Fruit fly (Drosophila melanogaster) ovary, adult (tissue): Measurements from ENCODE around the gene glec.

Source experiments
- CG17801 ChIP-seq: fragments of 200-800 bp; optimal IDR thresholded peaks from 2 replicates; lab custom pipeline; 2019; ENCODE audit warnings: missing biosample characterization, mild to moderate bottlenecking, missing genetic modification characterization, moderate library complexity; ENCODE audit not compliant: partially characterized antibody

The glec gene

dm6 chr3R:21821684-21822561, 34.1 kb downstream of the glec start:
- peak; percentile 18 for TF ChIP-seq CG17801 (GFP tag; lab: Kevin White, UChicago)

- no peak for TF ChIP-seq CG17801 (GFP tag; lab: Kevin White, UChicago)
These were observed 47.3 kb downstream of the glec start for dm6 chr3R:21808622-21809347.

dm6 chr3R:21807264-21807663, 48.8 kb downstream of the glec start:
- no peak for TF ChIP-seq CG17801 (GFP tag; lab: Kevin White, UChicago)
